Worm (Caenorhabditis elegans): ENCODE measurements around the gene C52E4.7.

The C52E4.7 gene

DNA sequence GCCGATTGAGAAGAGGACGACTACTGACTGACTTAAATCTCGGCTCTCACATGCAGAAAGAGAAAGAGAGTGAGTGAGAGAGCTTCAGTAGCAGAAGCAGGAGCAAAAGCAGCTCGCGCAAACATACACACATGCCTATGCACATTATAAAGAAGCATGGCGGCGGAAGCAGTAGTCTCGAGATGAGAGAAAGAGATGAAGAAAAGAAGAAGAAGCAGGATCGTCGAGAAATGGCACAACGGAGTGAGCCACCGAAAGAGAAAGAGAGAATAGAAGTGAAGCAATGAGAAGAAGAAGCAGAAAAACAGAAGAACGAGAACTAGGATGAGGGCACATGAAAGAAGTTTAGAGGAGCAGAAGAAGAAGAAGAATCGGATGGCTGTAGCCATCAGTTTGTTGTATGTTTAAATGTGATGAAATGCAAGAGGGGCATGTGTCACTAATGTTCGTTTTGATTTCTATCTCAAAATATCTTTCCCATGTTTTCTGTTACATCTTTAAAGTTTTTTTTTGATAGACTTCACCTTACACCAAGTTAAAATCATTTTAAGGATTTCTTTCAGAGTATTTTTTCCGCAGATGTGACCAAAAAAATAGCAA, 32.9 kb downstream of the C52E4.7 start:
- TF ChIP-seq fkh-8 (tag; optimal IDR thresholded peaks at IDR 0.05), result peak; percentile 87
- TF ChIP-seq mep-1 (tag; optimal IDR thresholded peaks at IDR 0.05), result peak; percentile 71
- TF ChIP-seq nhr-237 (tag; optimal IDR thresholded peaks at IDR 0.05), result no peak
- TF ChIP-seq rnt-1 (tag; optimal IDR thresholded peaks at IDR 0.05), result no peak
- TF ChIP-seq nhr-84 (tag; optimal IDR thresholded peaks at IDR 0.05), result no peak
- TF ChIP-seq fkh-10 (GFP tag; optimal IDR thresholded peaks at IDR 0.05), result peak; percentile 93
- no peak for TF ChIP-seq lin-13 (GFP tag; optimal IDR thresholded peaks at IDR 0.05)
- no peak for TF ChIP-seq sptf-1 (tag; optimal IDR thresholded peaks at IDR 0.05)
- TF ChIP-seq fos-1 (tag; optimal IDR thresholded peaks at IDR 0.05), result no peak
- TF ChIP-seq nhr-20 (tag; optimal IDR thresholded peaks at IDR 0.05), result peak; percentile 22
- peak; percentile 29 for TF ChIP-seq C16A3.4 (tag; optimal IDR thresholded peaks at IDR 0.05)
- TF ChIP-seq C34B4.2 (tag; optimal IDR thresholded peaks at IDR 0.05), result no peak
- TF ChIP-seq grh-1 (GFP tag; IDR thresholded peaks at IDR 0.05), result no peak
- TF ChIP-seq unc-86 (tag; optimal IDR thresholded peaks at IDR 0.05), result peak; percentile 38
- TF ChIP-seq isw-1 (GFP tag; IDR thresholded peaks at IDR 0.05), result peak; percentile 25
- TF ChIP-seq dpl-1 (GFP tag; optimal IDR thresholded peaks at IDR 0.05), result peak in 1 of 3 experiments; percentile 23
- TF ChIP-seq lin-14 (GFP tag; optimal IDR thresholded peaks at IDR 0.05), result peak; percentile 92
- peak in 1 of 2 experiments; percentile 44 for TF ChIP-seq lsy-2 (tag; optimal IDR thresholded peaks at IDR 0.05)
- peak; percentile 41 for TF ChIP-seq pax-3 (tag; optimal IDR thresholded peaks at IDR 0.05)
- TF ChIP-seq efl-1 (optimal IDR thresholded peaks at IDR 0.05), result peak; percentile 15 to 38
- TF ChIP-seq efl-1 (GFP tag; optimal IDR thresholded peaks at IDR 0.05 in 1 of 2), result no peak
- TF ChIP-seq mdl-1 (tag; optimal IDR thresholded peaks at IDR 0.05), result peak in 1 of 2 experiments; percentile 29
- peak; percentile 40 for TF ChIP-seq snu-23 (GFP tag; optimal IDR thresholded peaks at IDR 0.05)
- TF ChIP-seq nhr-19 (GFP tag; conservative IDR thresholded peaks at IDR 0.05), result 0 out of 2 replicates have a peak, but pooled peaks have one; percentile 12
- peak; percentile 4 for TF ChIP-seq irx-1 (tag; optimal IDR thresholded peaks at IDR 0.05)
- TF ChIP-seq xbp-1 (tag; optimal IDR thresholded peaks at IDR 0.05), result no peak
- TF ChIP-seq snpc-4 (tag; optimal IDR thresholded peaks at IDR 0.05), result peak; percentile 17
- TF ChIP-seq sox-4 (tag; optimal IDR thresholded peaks at IDR 0.05), result no peak
- peak; percentile 5 to 67 (median 25) for TF ChIP-seq ceh-82 (tag; optimal IDR thresholded peaks at IDR 0.05)
- no peak for TF ChIP-seq aha-1 (tag; optimal IDR thresholded peaks at IDR 0.05)
- no peak for TF ChIP-seq nhr-77 (tag; optimal IDR thresholded peaks at IDR 0.05)
- no peak for TF ChIP-seq nhr-11 (tag; optimal IDR thresholded peaks at IDR 0.05)
- TF ChIP-seq unc-62 (GFP tag; optimal IDR thresholded peaks at IDR 0.05), result no peak
- TF ChIP-seq mef-2 (tag; optimal IDR thresholded peaks at IDR 0.05), result no peak
- TF ChIP-seq skn-1 (tag; optimal IDR thresholded peaks at IDR 0.05), result no peak
- no peak for TF ChIP-seq zip-4 (GFP tag; optimal IDR thresholded peaks at IDR 0.05)
- peak in 1 of 2 experiments; percentile 40 for TF ChIP-seq lin-35 (GFP tag; optimal IDR thresholded peaks at IDR 0.05)
- no peak for TF ChIP-seq unc-130 (tag; optimal IDR thresholded peaks at IDR 0.05)
- peak; percentile 70 for TF ChIP-seq nhr-71 (tag; optimal IDR thresholded peaks at IDR 0.05)
- no peak for TF ChIP-seq elt-3 (tag; optimal IDR thresholded peaks at IDR 0.05)
- TF ChIP-seq hlh-17 (GFP tag; optimal IDR thresholded peaks at IDR 0.05; ENCODE audit: borderline replicate concordance), result no peak
- TF ChIP-seq jun-1 (tag; optimal IDR thresholded peaks at IDR 0.05), result no peak
- TF ChIP-seq elt-2 (tag; optimal IDR thresholded peaks at IDR 0.05), result no peak
- TF ChIP-seq nhr-12 (tag; optimal IDR thresholded peaks at IDR 0.05), result no peak
- no peak for TF ChIP-seq efl-3 (GFP tag; optimal IDR thresholded peaks at IDR 0.05)
- TF ChIP-seq swsn-7 (tag; optimal IDR thresholded peaks at IDR 0.05), result peak; percentile 47
- TF ChIP-seq ceh-63 (GFP tag; optimal IDR thresholded peaks at IDR 0.05), result no peak
- TF ChIP-seq aly-2 (tag; optimal IDR thresholded peaks at IDR 0.05), result no peak
- no peak for TF ChIP-seq F16B12.6 (tag; optimal IDR thresholded peaks at IDR 0.05)
- no peak for TF ChIP-seq tlp-1 (tag; optimal IDR thresholded peaks at IDR 0.05)
- peak; percentile 52 for TF ChIP-seq tbx-2 (tag; optimal IDR thresholded peaks at IDR 0.05)
- TF ChIP-seq ztf-11 (tag; optimal IDR thresholded peaks at IDR 0.05), result no peak
- TF ChIP-seq nhr-28 (tag; optimal IDR thresholded peaks at IDR 0.05), result no peak
- TF ChIP-seq pqm-1 (tag; optimal IDR thresholded peaks at IDR 0.05), result no peak

All from whole organism, L1 larva.